Fruit fly (Drosophila melanogaster): ENCODE data around the gene Pdha.

- TF ChIP-seq CG4854 (GFP tag; optimal IDR thresholded peaks at IDR 0.05) (no peak), CG10959 (GFP tag; IDR thresholded peaks at IDR 0.05) (no peak), so (GFP tag; IDR thresholded peaks at IDR 0.05) (no peak), gsb-n (tag; optimal IDR thresholded peaks at IDR 0.05) (no peak), danr (GFP tag; IDR thresholded peaks at IDR 0.05) (no peak)
Observed at dm6 chrX:4657896-4658295, 44.2 kb upstream of the Pdha start.
